Fruit fly (Drosophila melanogaster) S2 (cell line): ENCODE results near the gene CG7497.

Experiments used
- CG8478 ChIP-seq: fragments of >200 bp; optimal IDR thresholded peaks from 2 replicates; lab custom pipeline; 2018
- CTCF ChIP-seq, 2 experiments: fragments of >200 bp; optimal IDR thresholded peaks; 2 replicates each; lab custom pipeline; 2018

DNA sequence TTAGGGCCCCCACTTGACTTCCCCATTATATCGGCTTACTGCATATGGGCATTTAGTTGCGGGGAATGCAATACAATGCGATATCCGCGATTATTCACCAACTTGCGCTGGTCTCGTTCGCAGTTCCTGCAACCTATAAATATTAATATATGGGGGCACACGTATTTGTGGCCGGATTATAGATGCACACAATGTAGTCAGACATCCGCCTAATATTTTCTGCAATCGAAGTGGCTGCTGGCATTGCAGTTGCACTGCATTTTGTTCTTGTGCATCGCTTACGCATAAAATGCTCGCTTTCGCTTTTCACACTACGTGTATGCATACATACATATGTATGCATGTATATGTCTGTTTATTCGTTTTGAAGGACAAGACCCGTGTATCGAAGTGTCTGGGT is 44.6 kb upstream of the CG7497 start:
- TF ChIP-seq CTCF (optimal IDR thresholded peaks at IDR 0.05; lab: Kevin White, UChicago) = no peak
- no peak for TF ChIP-seq CG8478 (lab: Kevin White, UChicago)
